Fruit fly (Drosophila melanogaster): ENCODE data around the gene CG2961.

DNA sequence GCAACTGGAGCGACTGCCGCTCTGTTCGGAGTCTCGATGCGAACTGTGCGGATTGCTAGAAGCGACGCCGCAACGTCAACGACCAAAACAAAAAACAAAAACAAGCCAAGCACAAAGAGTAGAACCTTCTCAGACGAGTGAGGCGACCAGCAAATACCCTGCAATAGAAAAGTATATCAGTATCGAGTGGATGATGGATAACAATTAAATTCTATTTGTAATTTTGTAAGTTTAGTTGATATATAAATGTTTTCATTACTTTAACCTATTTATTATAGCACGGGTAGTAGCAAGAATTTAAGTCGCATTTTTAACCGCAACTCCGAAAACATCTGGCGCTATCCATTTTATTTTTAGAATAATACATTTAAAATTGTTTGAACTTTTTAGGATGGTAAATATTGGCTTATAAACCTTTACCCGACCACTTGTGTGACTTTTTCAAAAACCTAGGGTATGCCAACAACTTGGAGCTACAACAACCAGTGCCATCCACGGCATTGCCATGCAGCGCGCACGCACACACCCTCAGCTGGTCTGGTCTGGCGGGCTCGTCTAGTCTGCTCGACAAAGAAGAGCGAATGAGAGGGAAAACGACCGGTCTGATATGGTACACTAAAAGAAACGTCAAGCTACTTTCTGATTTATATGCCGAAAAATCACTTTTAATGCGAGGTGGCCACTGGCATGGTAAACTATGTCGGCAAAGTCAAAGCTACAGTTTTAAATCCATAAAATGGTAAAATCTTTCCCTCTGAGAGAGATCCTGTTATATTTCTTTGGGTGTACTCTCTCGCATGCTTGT lies 32.5 kb upstream of the CG2961 start, which contains the start of gene CG12643:
- TF ChIP-seq psq (optimal IDR thresholded peaks at IDR 0.05) (no peak), Myc (optimal IDR thresholded peaks at IDR 0.05) (no peak), h (optimal IDR thresholded peaks at IDR 0.05) (no peak), ttk (optimal IDR thresholded peaks at IDR 0.05) (no peak), insv (optimal IDR thresholded peaks at IDR 0.05) (no peak)

Data from Kc167 (cell line).